Worm (Caenorhabditis elegans): ENCODE data around the gene K12H6.8.

K12H6.8 gene

ce11 chrII:2865355-2865754 is 37.7 kb downstream of the K12H6.8 start:
- TF ChIP-seq nhr-120 (GFP tag; IDR thresholded peaks at IDR 0.05) (0 out of 2 replicates have a peak, but pooled peaks have one; percentile 28), madf-10 (tag; optimal IDR thresholded peaks at IDR 0.05) (no peak), efl-1 (GFP tag; optimal IDR thresholded peaks at IDR 0.05) (no peak), zfh-2 (GFP tag; conservative IDR thresholded peaks at IDR 0.05) (peak; percentile 55; the same call in 1 of the 2 replicates)

DNA sequence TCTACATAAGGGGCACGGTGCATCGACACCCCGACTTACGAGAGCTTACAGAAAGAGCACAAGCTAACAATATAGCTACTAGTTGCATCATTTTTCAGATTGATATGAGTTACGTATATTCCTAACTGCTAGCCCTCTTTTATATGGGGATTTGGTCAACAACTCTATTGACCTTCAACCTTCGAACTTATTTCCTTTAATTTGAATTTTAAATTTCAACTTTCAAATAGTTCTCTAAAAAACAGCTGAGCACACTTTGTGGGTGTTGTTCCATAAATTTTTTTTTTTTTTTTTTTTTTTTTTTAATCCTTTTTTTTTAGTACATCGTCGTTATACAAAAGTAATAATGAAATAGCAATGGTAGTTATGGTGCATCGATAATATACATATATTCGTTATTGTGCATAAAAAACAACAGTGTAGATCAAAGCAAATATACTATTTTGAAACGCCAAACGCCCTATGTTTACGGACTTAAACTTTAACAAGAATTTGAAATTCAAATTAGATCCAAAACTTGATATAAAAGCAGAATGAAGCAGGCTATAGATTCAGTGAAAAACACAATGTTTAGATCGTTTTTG is 38.9 kb downstream of the K12H6.8 start, which contains the start of the genes Y110A2AL.9 and Y110A2AL.3:
TSS of gene Y110A2AL.9 (minus strand) at position 101 of the 584 bp plus-strand sequence.
TSS of gene Y110A2AL.3 (plus strand) at position 534 of the 584 bp plus-strand sequence.
- TF ChIP-seq lsl-1 (GFP tag; optimal IDR thresholded peaks at IDR 0.05) (no peak), chd-7 (tag; optimal IDR thresholded peaks at IDR 0.05) (no peak), zim-3 (tag; optimal IDR thresholded peaks at IDR 0.05) (no peak), tlf-1 (GFP tag; optimal IDR thresholded peaks at IDR 0.05) (no peak), ceh-40 (GFP tag; IDR thresholded peaks at IDR 0.05) (no peak), B0336.3 (GFP tag; IDR thresholded peaks at IDR 0.05) (no peak), snpc-1.1 (tag; optimal IDR thresholded peaks at IDR 0.05; ENCODE audit: insufficient read depth) (no peak), nfyb-1 (GFP tag; IDR thresholded peaks at IDR 0.05) (no peak), egrh-3 (GFP tag; IDR thresholded peaks at IDR 0.05) (no peak), lag-1 (GFP tag; IDR thresholded peaks at IDR 0.05) (no peak), ztf-6 (GFP tag; IDR thresholded peaks at IDR 0.05) (no peak), hsf-1 (GFP tag; IDR thresholded peaks at IDR 0.05) (no peak), lin-54 (GFP tag; optimal IDR thresholded peaks at IDR 0.05) (no peak), die-1 (tag; optimal IDR thresholded peaks at IDR 0.05) (no peak)

DNA sequence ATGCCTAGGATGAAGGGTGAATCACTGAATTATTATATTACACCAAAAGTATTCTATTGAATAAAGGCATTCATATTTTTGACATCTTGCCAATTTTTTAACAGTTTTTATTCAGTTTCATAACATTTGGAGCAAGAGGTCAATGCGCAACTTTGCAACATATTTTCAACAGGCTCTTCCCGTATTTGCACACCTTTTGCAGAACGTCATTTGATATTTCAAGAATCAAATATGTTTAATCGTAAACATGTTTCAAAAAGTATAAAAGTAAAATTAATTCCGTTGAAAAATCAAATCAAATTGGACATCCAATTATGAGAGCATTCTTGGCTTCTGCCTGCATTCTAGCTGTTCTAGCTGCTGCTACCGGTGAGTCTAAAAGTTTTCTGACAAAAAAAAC is 40.0 kb downstream of the K12H6.8 start, which contains the start of gene Y110A2AL.2:
TSS of gene Y110A2AL.2 (plus strand) at position 301 of the 400 bp plus-strand sequence.
- TF ChIP-seq unc-62 (GFP tag; optimal IDR thresholded peaks at IDR 0.05), result no peak
- no peak for TF ChIP-seq rec-8 (tag; optimal IDR thresholded peaks at IDR 0.05)
- TF ChIP-seq lag-1 (GFP tag; IDR thresholded peaks at IDR 0.05), result no peak
- no peak for TF ChIP-seq Y67H2A.10 (GFP tag; conservative IDR thresholded peaks at IDR 0.05)
- TF ChIP-seq snpc-1.1 (tag; optimal IDR thresholded peaks at IDR 0.05; ENCODE audit: insufficient read depth), result no peak
- no peak for TF ChIP-seq Y56A3A.18 (GFP tag; IDR thresholded peaks at IDR 0.05)
- no peak for TF ChIP-seq madf-6 (GFP tag; IDR thresholded peaks at IDR 0.05)
- TF ChIP-seq B0336.3 (GFP tag; IDR thresholded peaks at IDR 0.05), result no peak
- no peak for TF ChIP-seq attf-6 (GFP tag; IDR thresholded peaks at IDR 0.05)
- TF ChIP-seq unc-130 (GFP tag; optimal IDR thresholded peaks at IDR 0.05), result no peak
- TF ChIP-seq nfyb-1 (GFP tag; IDR thresholded peaks at IDR 0.05), result no peak
- TF ChIP-seq bed-1 (GFP tag; IDR thresholded peaks at IDR 0.05), result no peak
- TF ChIP-seq madf-10 (tag; optimal IDR thresholded peaks at IDR 0.05), result no peak
- TF ChIP-seq die-1 (tag; optimal IDR thresholded peaks at IDR 0.05), result no peak

DNA sequence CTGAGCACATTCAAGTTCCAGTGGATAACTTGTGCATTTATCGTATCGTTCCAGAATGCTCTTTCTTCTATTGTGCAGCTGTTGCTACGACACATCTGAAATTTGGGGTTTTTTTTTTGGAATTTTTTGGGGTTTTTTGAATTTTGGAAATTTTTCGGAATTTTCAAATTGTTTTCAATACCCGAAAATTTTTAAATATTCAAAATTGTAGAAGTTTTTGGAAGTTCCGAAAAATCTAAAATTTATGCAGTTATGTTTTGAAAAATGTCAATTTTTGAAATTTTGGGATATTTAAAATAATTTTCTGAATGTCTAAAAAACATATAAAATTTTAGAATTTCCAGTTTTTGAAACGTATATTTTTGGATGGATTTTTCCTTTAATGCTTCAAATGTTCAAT is 44.1 kb downstream of the K12H6.8 start, which contains the start of gene Y110A2AL.10:
TSS of gene Y110A2AL.10 (minus strand) at position 101 of the 400 bp plus-strand sequence.
- TF ChIP-seq ceh-79 (tag; optimal IDR thresholded peaks at IDR 0.05) (no peak), lsl-1 (GFP tag; optimal IDR thresholded peaks at IDR 0.05) (no peak), lsy-27 (tag; optimal IDR thresholded peaks at IDR 0.05; ENCODE audit: borderline replicate concordance, insufficient read depth) (no peak), unc-130 (GFP tag; optimal IDR thresholded peaks at IDR 0.05) (no peak)

- TF ChIP-seq ccch-3 (GFP tag; optimal IDR thresholded peaks at IDR 0.05) (no peak), K12H6.12 (tag; optimal IDR thresholded peaks at IDR 0.05) (no peak), ztf-18 (tag; optimal IDR thresholded peaks at IDR 0.05) (no peak)
Observed at ce11 chrII:2874801-2875200, 47.1 kb downstream of the K12H6.8 start, which contains the start of gene Y110A2AL.1. Y110A2AL.1 (plus strand) TSS chrII:2875101.
